Fruit fly (Drosophila melanogaster) whole organism, wandering third instar larva: ENCODE results near the gene Ced-12.
A peak's percentile ranks its signal among the peaks of the same experiment; 100 is the strongest.

ENCODE experiments used
- CG32264 ChIP-seq: fragments of 200-800 bp; sonication (Bioruptor generic); optimal IDR thresholded peaks from 2 replicates; lab custom pipeline; 2016; ENCODE audit warnings: missing biosample characterization, missing genetic modification characterization
- CrebA ChIP-seq: fragments of 200-800 bp; sonication (Bioruptor generic); optimal IDR thresholded peaks from 2 replicates; lab custom pipeline; 2016; ENCODE audit warnings: missing biosample characterization, mild to moderate bottlenecking, missing genetic modification characterization, borderline replicate concordance
- Dfd ChIP-seq: fragments of >200 bp; optimal IDR thresholded peaks from 2 replicates; lab custom pipeline; 2017; ENCODE audit warnings: missing biosample characterization, missing genetic modification characterization
- Dif ChIP-seq: fragments of 200-275, 200-300 bp; sonication (Bioruptor generic); optimal IDR thresholded peaks from 2 replicates; lab custom pipeline; 2018; ENCODE audit warnings: missing biosample characterization, missing genetic modification characterization; ENCODE audit not compliant: partially characterized antibody
- HLH106 ChIP-seq: fragments of 200-800 bp; optimal IDR thresholded peaks from 3 replicates; lab custom pipeline; 2019; ENCODE audit warnings: missing biosample characterization, mild to moderate bottlenecking, missing genetic modification characterization, moderate library complexity
- Hnf4 ChIP-seq: fragments of 200-800 bp; sonication (Bioruptor generic); optimal IDR thresholded peaks from 2 replicates; lab custom pipeline; 2016; ENCODE audit warnings: missing biosample characterization, mild to moderate bottlenecking, missing genetic modification characterization
- Hr83 ChIP-seq: fragments of 200-300 bp; sonication (Bioruptor generic); optimal IDR thresholded peaks from 2 replicates; lab custom pipeline; 2016; ENCODE audit warnings: missing biosample characterization, mild to moderate bottlenecking, missing genetic modification characterization, moderate library complexity; ENCODE audit not compliant: poor library complexity, severe bottlenecking
- Jra ChIP-seq: sonication (Bioruptor generic); optimal IDR thresholded peaks from 2 replicates; lab custom pipeline; 2016; ENCODE audit warnings: missing biosample characterization, missing genetic modification characterization
- Myc ChIP-seq: fragments of >200 bp; optimal IDR thresholded peaks from 2 replicates; lab custom pipeline; 2017
- N ChIP-seq: fragments of >200 bp; optimal IDR thresholded peaks from 2 replicates; lab custom pipeline; 2018; ENCODE audit warnings: missing biosample characterization, missing external identifiers, missing genetic modification characterization
- Sp1 ChIP-seq: fragments of 200-800 bp; sonication (Bioruptor generic); optimal IDR thresholded peaks from 3 replicates; lab custom pipeline; 2019; ENCODE audit warnings: missing biosample characterization, mild to moderate bottlenecking, missing genetic modification characterization, moderate library complexity
- Vsx2 ChIP-seq: fragments of 200-300, 225-300 bp; sonication (Bioruptor generic); optimal IDR thresholded peaks from 2 replicates; lab custom pipeline; 2018; ENCODE audit warnings: missing biosample characterization, missing genetic modification characterization; ENCODE audit not compliant: partially characterized antibody
- br ChIP-seq: fragments of 200-800 bp; sonication (Bioruptor generic); optimal IDR thresholded peaks from 2 replicates; lab custom pipeline; 2016; ENCODE audit warnings: missing biosample characterization, missing genetic modification characterization
- brk ChIP-seq: fragments of 200-800 bp; sonication (Bioruptor generic); optimal IDR thresholded peaks from 2 replicates; lab custom pipeline; 2016; ENCODE audit warnings: missing biosample characterization, mild to moderate bottlenecking, missing genetic modification characterization
- dl ChIP-seq, 2 experiments: fragments of 175-275, 200-275 bp in 1 of 2; fragments of 200-275 bp in 1 of 2; sonication (Bioruptor generic); optimal IDR thresholded peaks; lab custom pipeline; 2018; ENCODE audit warnings: mild to moderate bottlenecking in 2 of 2, missing biosample characterization in 2 of 2, missing genetic modification characterization in 2 of 2, moderate library complexity in 2 of 2; ENCODE audit not compliant: partially characterized antibody in 2 of 2, insufficient read depth in 1 of 2
- dmrt93B ChIP-seq: fragments of 200-800 bp; sonication (Bioruptor generic); optimal IDR thresholded peaks from 2 replicates; lab custom pipeline; 2018; ENCODE audit warnings: missing biosample characterization, mild to moderate bottlenecking, missing genetic modification characterization
- ey ChIP-seq: fragments of 200-800 bp; sonication (Bioruptor generic); optimal IDR thresholded peaks from 2 replicates; lab custom pipeline; 2016; ENCODE audit warnings: missing biosample characterization, missing genetic modification characterization
- foxo ChIP-seq, 2 experiments: fragments of 200-800 bp; sonication (Bioruptor generic); optimal IDR thresholded peaks; 2 replicates in 1 of 2; 3 replicates in 1 of 2; lab custom pipeline; 2016 to 2017; ENCODE audit warnings: missing biosample characterization in 2 of 2, missing genetic modification characterization in 2 of 2
- fru ChIP-seq: fragments of 200-800 bp; sonication (Bioruptor generic); optimal IDR thresholded peaks from 3 replicates; lab custom pipeline; 2016; ENCODE audit warnings: missing biosample characterization, mild to moderate bottlenecking, missing genetic modification characterization
- h ChIP-seq: fragments of 200-800 bp; sonication (Bioruptor generic); optimal IDR thresholded peaks from 3 replicates; lab custom pipeline; 2016; ENCODE audit warnings: missing biosample characterization, mild to moderate bottlenecking, missing genetic modification characterization
- jim ChIP-seq: fragments of 175-275, 200-325 bp; sonication (Bioruptor generic); optimal IDR thresholded peaks from 2 replicates; lab custom pipeline; 2016; ENCODE audit warnings: missing biosample characterization, mild to moderate bottlenecking, missing genetic modification characterization
- psq ChIP-seq: fragments of 200-800 bp; sonication (Bioruptor generic); optimal IDR thresholded peaks from 3 replicates; lab custom pipeline; 2017; ENCODE audit warnings: missing biosample characterization, mild to moderate bottlenecking, missing genetic modification characterization, moderate library complexity
- rgr ChIP-seq: fragments of 200-800 bp; sonication (Bioruptor generic); optimal IDR thresholded peaks from 3 replicates; lab custom pipeline; 2016; ENCODE audit warnings: missing biosample characterization, mild to moderate bottlenecking, missing genetic modification characterization
- sv ChIP-seq: fragments of 200-800 bp; sonication (Bioruptor generic); optimal IDR thresholded peaks from 3 replicates; lab custom pipeline; 2016; ENCODE audit warnings: missing biosample characterization, missing genetic modification characterization
- tai ChIP-seq: sonication (Bioruptor generic); optimal IDR thresholded peaks from 2 replicates; lab custom pipeline; 2016; ENCODE audit warnings: missing biosample characterization, missing genetic modification characterization
- usp ChIP-seq: fragments of >200 bp; optimal IDR thresholded peaks from 2 replicates; lab custom pipeline; 2017; ENCODE audit warnings: missing biosample characterization, missing genetic modification characterization
- woc ChIP-seq: sonication (Bioruptor generic); optimal IDR thresholded peaks from 2 replicates; lab custom pipeline; 2016; ENCODE audit warnings: missing biosample characterization, mild to moderate bottlenecking, missing genetic modification characterization

The Ced-12 gene

DNA sequence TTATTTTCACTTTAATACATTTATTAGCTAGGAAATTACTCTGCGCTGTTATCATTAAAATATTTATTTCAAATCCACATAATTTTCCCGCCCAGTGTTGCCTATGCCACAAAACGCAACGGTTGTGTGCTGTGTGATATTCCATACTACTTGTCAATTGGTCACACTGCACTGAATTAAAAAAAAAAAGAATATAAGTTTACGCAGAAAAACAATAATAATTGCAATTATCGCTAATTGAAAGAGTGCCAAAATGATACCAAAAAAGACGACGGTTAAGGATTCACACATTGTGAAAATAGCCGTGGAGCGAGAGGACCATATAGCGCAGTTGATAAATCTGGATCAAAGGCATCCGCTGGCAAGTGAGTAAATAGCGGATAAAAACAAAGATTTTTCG is at the start of gene Ced-12:
Gene Ced-12 (plus strand): TSS at position 141 of the 400 bp plus-strand sequence.
- no peak for TF ChIP-seq Vsx2 (GFP tag; lab: Kevin White, UChicago)
- no peak for TF ChIP-seq br (GFP tag; lab: Kevin White, UChicago)
- no peak for TF ChIP-seq usp (GFP tag; lab: Kevin White, UChicago)
- TF ChIP-seq dl (GFP tag; optimal IDR thresholded peaks at IDR 0.05; lab: Kevin White, UChicago; ENCODE audit: insufficient read depth in 1 of 2, partially characterized antibody in 2 of 2): no peak
- TF ChIP-seq CrebA (GFP tag; lab: Kevin White, UChicago): no peak
- no peak for TF ChIP-seq ey (GFP tag; lab: Kevin White, UChicago)
- no peak for TF ChIP-seq HLH106 (tag; lab: Kevin White, UChicago)
- TF ChIP-seq fru (GFP tag; lab: Kevin White, UChicago): no peak
- no peak for TF ChIP-seq sv (GFP tag; lab: Kevin White, UChicago)
- no peak for TF ChIP-seq brk
- no peak for TF ChIP-seq Hnf4
- no peak for TF ChIP-seq jim (GFP tag; lab: Kevin White, UChicago)
- TF ChIP-seq psq (GFP tag; lab: Kevin White, UChicago): no peak
- TF ChIP-seq Dfd (GFP tag; lab: Kevin White, UChicago): no peak
- no peak for TF ChIP-seq CG32264 (GFP tag; lab: Kevin White, UChicago)
- TF ChIP-seq rgr: no peak

DNA sequence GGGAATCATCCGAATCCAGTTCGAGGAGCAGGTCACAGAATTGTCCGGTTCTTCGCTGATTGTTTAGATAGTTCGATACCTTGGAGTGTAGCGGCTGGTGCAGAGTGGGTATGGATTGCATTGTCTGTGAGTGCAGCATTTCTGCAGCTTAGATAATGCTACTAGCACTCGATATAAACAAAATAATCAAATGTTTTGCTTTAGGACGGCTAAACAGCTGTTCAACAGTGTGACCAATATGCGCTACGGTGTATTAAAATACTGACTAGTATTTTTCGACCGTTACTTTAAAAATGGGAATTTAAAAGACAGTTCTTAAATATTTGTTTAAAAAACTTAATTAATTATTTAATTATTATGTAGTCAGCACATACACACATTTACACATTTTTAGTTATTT is 48.9 kb upstream of the Ced-12 start, which contains the start of gene Plzf:
Gene Plzf (minus strand): TSS at position 196 of the 400 bp plus-strand sequence.
- TF ChIP-seq Sp1 (GFP tag; lab: Kevin White, UChicago) (no peak), HLH106 (tag; lab: Kevin White, UChicago) (no peak)

DNA sequence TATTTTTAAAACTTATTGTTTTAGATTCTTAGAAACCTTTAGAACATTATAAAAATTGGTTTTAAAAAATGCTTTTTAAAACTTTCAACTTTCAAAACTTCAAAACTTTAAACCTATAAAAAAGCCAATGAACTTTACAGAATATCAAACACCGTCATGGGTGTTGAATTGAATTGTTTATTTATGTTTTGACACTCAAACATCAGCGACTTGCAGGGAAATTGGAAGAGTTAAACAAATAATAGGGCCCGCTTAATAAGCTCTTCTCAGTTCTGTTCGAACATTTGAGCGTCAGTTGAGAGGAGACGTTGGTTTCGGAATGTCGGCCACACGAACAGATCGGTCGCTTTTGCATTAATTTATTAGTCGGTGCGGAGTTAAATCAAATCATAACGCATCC is 48.5 kb upstream of the Ced-12 start, which contains the start of gene PLCXD:
Gene PLCXD (plus strand): TSS at position 286 of the 400 bp plus-strand sequence.
- TF ChIP-seq dl (GFP tag; optimal IDR thresholded peaks at IDR 0.05; lab: Kevin White, UChicago; ENCODE audit: insufficient read depth in 1 of 2, partially characterized antibody in 2 of 2) (no peak), fru (GFP tag; lab: Kevin White, UChicago) (no peak), HLH106 (tag; lab: Kevin White, UChicago) (no peak), N (GFP tag; lab: Kevin White, UChicago) (no peak)

DNA sequence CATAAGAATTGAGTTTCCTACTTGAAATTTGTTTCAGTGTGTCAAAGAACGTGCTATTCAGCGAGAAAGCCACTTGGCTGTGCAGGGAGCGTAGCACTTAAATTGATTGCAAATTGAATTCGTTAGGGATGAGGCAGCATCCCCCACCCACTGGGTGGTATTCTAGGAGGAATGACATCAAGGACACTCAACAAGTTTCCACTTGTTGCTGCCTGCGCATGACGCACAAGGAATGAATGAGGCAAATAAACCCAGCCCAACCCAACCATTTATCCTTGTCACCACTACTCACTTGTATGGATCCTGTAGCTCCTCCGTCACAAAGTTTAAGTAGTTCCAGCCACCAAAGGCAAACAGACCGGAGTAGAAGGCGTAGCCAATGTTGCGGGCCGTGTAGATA is 44.3 kb upstream of the Ced-12 start:
- TF ChIP-seq Jra (GFP tag; lab: Kevin White, UChicago) (no peak), Dif (GFP tag; lab: Kevin White, UChicago) (no peak), woc (GFP tag; lab: Kevin White, UChicago) (no peak), sv (GFP tag; lab: Kevin White, UChicago) (no peak)

DNA sequence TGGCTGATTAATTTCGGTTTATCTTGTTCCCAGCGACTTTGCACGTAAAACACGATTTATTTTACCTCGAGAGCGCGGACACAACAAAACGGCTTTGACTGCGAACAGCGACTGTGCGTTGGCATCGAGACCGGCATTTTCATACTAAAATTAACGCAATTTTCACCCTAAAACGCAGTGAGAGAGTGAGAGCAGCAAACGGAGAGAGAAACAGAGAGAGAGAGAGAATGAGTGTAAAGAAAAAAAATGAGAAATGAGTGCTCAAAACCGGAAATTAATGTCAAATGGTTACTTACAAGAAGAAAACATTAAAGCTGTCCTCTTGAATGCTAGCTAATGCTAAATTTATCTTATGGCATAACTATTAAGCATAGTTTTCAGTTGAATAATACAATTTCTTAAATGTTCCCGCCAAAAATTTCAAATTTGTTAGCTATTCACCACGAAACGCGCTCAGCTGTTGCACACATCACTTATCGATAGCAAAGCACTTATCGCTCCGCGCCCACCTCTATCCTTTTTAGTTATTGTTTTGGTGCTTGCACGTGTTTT is 41.7 kb upstream of the Ced-12 start, which contains the start of the genes JhI-21, RpL7-like and CG34164:
Gene JhI-21 (minus strand): TSS at position 206 of the 552 bp plus-strand sequence.
Gene RpL7-like (plus strand): TSS at position 490 of the 552 bp plus-strand sequence.
Gene CG34164 (plus strand): TSS at position 512 of the 552 bp plus-strand sequence.
- peak; percentile 12 for TF ChIP-seq Myc
- TF ChIP-seq dmrt93B (GFP tag; lab: Kevin White, UChicago): no peak
- peak; percentile 96 for TF ChIP-seq Dif (GFP tag; lab: Kevin White, UChicago)
- TF ChIP-seq Sp1 (GFP tag; lab: Kevin White, UChicago): peak; percentile 47
- TF ChIP-seq dl (GFP tag; optimal IDR thresholded peaks at IDR 0.05; lab: Kevin White, UChicago; ENCODE audit: insufficient read depth in 1 of 2, partially characterized antibody in 2 of 2): peak; percentile 75 to 89
- TF ChIP-seq foxo (GFP tag; optimal IDR thresholded peaks at IDR 0.05; lab: Kevin White, UChicago): peak in 1 of 2 experiments; percentile 6
- TF ChIP-seq h (GFP tag; lab: Kevin White, UChicago): peak; percentile 7
- no peak for TF ChIP-seq Dfd (GFP tag; lab: Kevin White, UChicago)
- no peak for TF ChIP-seq psq (GFP tag; lab: Kevin White, UChicago)
- peak; percentile 72 for TF ChIP-seq Vsx2 (GFP tag; lab: Kevin White, UChicago)
- no peak for TF ChIP-seq tai (GFP tag; lab: Kevin White, UChicago)
- TF ChIP-seq Hr83 (GFP tag; lab: Kevin White, UChicago): no peak
